Worm (Caenorhabditis elegans) whole organism, late embryonic: ENCODE results near the gene Y43F8B.12.
A peak's percentile ranks its signal among the peaks of the same experiment; 100 is the strongest.

Source experiments
- C08G9.2 ChIP-seq: sonication (generic microtip); optimal IDR thresholded peaks from 2 replicates; lab custom pipeline; 2016; ENCODE audit warnings: mild to moderate bottlenecking, missing genetic modification characterization, moderate library complexity, missing compliant biosample characterization
- C38D4.7 ChIP-seq: fragments of 200-800 bp; sonication (Bioruptor generic); optimal IDR thresholded peaks from 2 replicates; lab custom pipeline; 2018; ENCODE audit warnings: mild to moderate bottlenecking, missing genetic modification characterization, moderate library complexity, missing compliant biosample characterization
- F13H6.1 ChIP-seq: sonication (generic microtip); optimal IDR thresholded peaks from 2 replicates; lab custom pipeline; 2016; ENCODE audit warnings: missing genetic modification characterization, missing compliant biosample characterization
- Y22D7AL.16 ChIP-seq: sonication (generic microtip); optimal IDR thresholded peaks from 2 replicates; lab custom pipeline; 2016; ENCODE audit warnings: missing genetic modification characterization, missing compliant biosample characterization
- ahr-1 ChIP-seq: sonication (generic microtip); optimal IDR thresholded peaks from 2 replicates; lab custom pipeline; 2016; ENCODE audit warnings: missing genetic modification characterization, missing compliant biosample characterization
- ama-1 ChIP-seq: fragments of 150-350 bp; optimal IDR thresholded peaks from 2 replicates; lab custom pipeline; 2014
- ceh-14 ChIP-seq: sonication (generic microtip); optimal IDR thresholded peaks from 2 replicates; lab custom pipeline; 2016; ENCODE audit warnings: missing genotype, missing genetic modification characterization, missing compliant biosample characterization
- ceh-18 ChIP-seq: sonication (generic microtip); optimal IDR thresholded peaks from 2 replicates; lab custom pipeline; 2016; ENCODE audit warnings: missing genetic modification characterization, missing compliant biosample characterization
- ceh-2 ChIP-seq: sonication (generic microtip); optimal IDR thresholded peaks from 2 replicates; lab custom pipeline; 2016; ENCODE audit warnings: missing genotype, missing genetic modification characterization, missing compliant biosample characterization
- ceh-31 ChIP-seq: sonication (generic microtip); optimal IDR thresholded peaks from 2 replicates; lab custom pipeline; 2016; ENCODE audit warnings: missing genetic modification characterization, missing compliant biosample characterization
- ceh-34 ChIP-seq: sonication (generic microtip); optimal IDR thresholded peaks from 2 replicates; lab custom pipeline; 2016; ENCODE audit warnings: mild to moderate bottlenecking, missing genetic modification characterization, missing compliant biosample characterization
- ceh-48 ChIP-seq: sonication (generic microtip); optimal IDR thresholded peaks from 2 replicates; lab custom pipeline; 2016; ENCODE audit warnings: missing genetic modification characterization, inconsistent platforms, missing compliant biosample characterization
- ceh-6 ChIP-seq: fragments of 200-800 bp; sonication (Bioruptor generic); optimal IDR thresholded peaks from 2 replicates; lab custom pipeline; 2018; ENCODE audit warnings: mild to moderate bottlenecking, missing genetic modification characterization, missing compliant biosample characterization
- ceh-9 ChIP-seq: sonication (generic microtip); optimal IDR thresholded peaks from 2 replicates; lab custom pipeline; 2016; ENCODE audit warnings: mild to moderate bottlenecking, missing genetic modification characterization, inconsistent platforms, missing compliant biosample characterization
- dmd-4 ChIP-seq: sonication (generic microtip); optimal IDR thresholded peaks from 2 replicates; lab custom pipeline; 2016; ENCODE audit warnings: borderline replicate concordance, missing genetic modification characterization, missing compliant biosample characterization
- dve-1 ChIP-seq: sonication (generic microtip); optimal IDR thresholded peaks from 2 replicates; lab custom pipeline; 2017; ENCODE audit warnings: antibody characterized with exemption, mild to moderate bottlenecking, missing genetic modification characterization, missing compliant biosample characterization
- elt-2 ChIP-seq: sonication (generic microtip); optimal IDR thresholded peaks from 2 replicates; lab custom pipeline; 2016; ENCODE audit warnings: missing genetic modification reagents, missing genetic modification characterization, missing compliant biosample characterization
- ets-4 ChIP-seq: sonication (generic microtip); optimal IDR thresholded peaks from 2 replicates; lab custom pipeline; 2016; ENCODE audit warnings: missing genetic modification characterization, missing compliant biosample characterization
- eyg-1 ChIP-seq: sonication (generic microtip); optimal IDR thresholded peaks from 2 replicates; lab custom pipeline; 2016; ENCODE audit warnings: missing genotype, missing genetic modification characterization, missing compliant biosample characterization
- gmeb-2 ChIP-seq: sonication (generic microtip); optimal IDR thresholded peaks from 2 replicates; lab custom pipeline; 2016; ENCODE audit warnings: missing genetic modification characterization, inconsistent platforms, missing compliant biosample characterization
- hlh-13 ChIP-seq: fragments of 200-800 bp; sonication (Bioruptor generic); optimal IDR thresholded peaks from 2 replicates; lab custom pipeline; 2018; ENCODE audit warnings: mild to moderate bottlenecking, missing genetic modification characterization, missing compliant biosample characterization
- hlh-15 ChIP-seq: sonication (generic microtip); optimal IDR thresholded peaks from 2 replicates; lab custom pipeline; 2016; ENCODE audit warnings: missing genetic modification characterization, missing compliant biosample characterization
- hlh-6 ChIP-seq: sonication (generic microtip); optimal IDR thresholded peaks from 2 replicates; lab custom pipeline; 2016; ENCODE audit warnings: missing genotype, missing genetic modification characterization, missing compliant biosample characterization
- hlh-8 ChIP-seq: sonication (generic microtip); optimal IDR thresholded peaks from 2 replicates; lab custom pipeline; 2016; ENCODE audit warnings: missing genotype, missing genetic modification characterization, missing compliant biosample characterization
- lim-6 ChIP-seq: sonication (generic microtip); optimal IDR thresholded peaks from 2 replicates; lab custom pipeline; 2016; ENCODE audit warnings: missing genetic modification characterization, missing compliant biosample characterization
- madf-2 ChIP-seq: sonication (generic microtip); optimal IDR thresholded peaks from 2 replicates; lab custom pipeline; 2017; ENCODE audit warnings: missing genetic modification characterization, missing compliant biosample characterization
- mec-3 ChIP-seq: sonication (generic microtip); optimal IDR thresholded peaks from 2 replicates; lab custom pipeline; 2016; ENCODE audit warnings: borderline replicate concordance, missing genetic modification characterization, missing compliant biosample characterization
- nhr-11 ChIP-seq: fragments of 150-350 bp; optimal IDR thresholded peaks from 2 replicates; lab custom pipeline; 2014; ENCODE audit warnings: missing biosample characterization, missing genetic modification characterization
- npax-4 ChIP-seq: sonication (generic microtip); optimal IDR thresholded peaks from 2 replicates; lab custom pipeline; 2016; ENCODE audit warnings: missing genetic modification characterization, missing compliant biosample characterization
- odd-2 ChIP-seq: sonication (generic microtip); optimal IDR thresholded peaks from 2 replicates; lab custom pipeline; 2017; ENCODE audit warnings: antibody characterized with exemption, mild to moderate bottlenecking, missing genetic modification characterization, missing compliant biosample characterization
- pat-9 ChIP-seq: fragments of 200-800 bp; sonication (Bioruptor generic); optimal IDR thresholded peaks from 2 replicates; lab custom pipeline; 2018; ENCODE audit warnings: mild to moderate bottlenecking, missing genetic modification characterization, moderate library complexity, missing compliant biosample characterization
- pha-4 ChIP-seq: fragments of 150-350 bp; optimal IDR thresholded peaks from 2 replicates; lab custom pipeline; 2018; ENCODE audit warnings: missing biosample characterization, missing genetic modification reagents, missing genetic modification characterization
- pqm-1 ChIP-seq: sonication (generic microtip); optimal IDR thresholded peaks from 2 replicates; lab custom pipeline; 2016; ENCODE audit warnings: missing genetic modification characterization, missing compliant biosample characterization
- sox-4 ChIP-seq: sonication (generic microtip); optimal IDR thresholded peaks from 2 replicates; lab custom pipeline; 2017; ENCODE audit warnings: mild to moderate bottlenecking, missing genetic modification characterization, inconsistent platforms, missing compliant biosample characterization
- syd-9 ChIP-seq: sonication (generic microtip); optimal IDR thresholded peaks from 2 replicates; lab custom pipeline; 2016; ENCODE audit warnings: mild to moderate bottlenecking, missing genetic modification characterization, moderate library complexity, missing compliant biosample characterization
- tbx-7 ChIP-seq: sonication (generic microtip); optimal IDR thresholded peaks from 2 replicates; lab custom pipeline; 2016; ENCODE audit warnings: missing genotype, missing genetic modification characterization, missing compliant biosample characterization
- unc-3 ChIP-seq, 2 experiments: fragments of 200-800 bp in 1 of 2; sonication (Bioruptor generic) in 1 of 2; sonication (generic microtip) in 1 of 2; conservative IDR thresholded peaks in 1 of 2; optimal IDR thresholded peaks in 1 of 2; 2 replicates each; pipeline versions ENCODE4 v1.3.6 to Lab custom; 2016 to 2022; ENCODE audit warnings: missing compliant biosample characterization in 2 of 2, missing genetic modification characterization in 2 of 2, missing genetic modification reagents in 1 of 2
- unc-86 ChIP-seq: sonication (generic microtip); optimal IDR thresholded peaks from 2 replicates; lab custom pipeline; 2016; ENCODE audit warnings: missing genetic modification characterization, missing compliant biosample characterization
- zip-5 ChIP-seq: sonication (generic microtip); optimal IDR thresholded peaks from 2 replicates; lab custom pipeline; 2016; ENCODE audit warnings: missing genetic modification characterization, missing compliant biosample characterization
- ztf-16 ChIP-seq: sonication (generic microtip); optimal IDR thresholded peaks from 2 replicates; lab custom pipeline; 2017; ENCODE audit warnings: missing genetic modification characterization, missing compliant biosample characterization

The Y43F8B.12 gene

ce11 chrV:19443599-19443998 lies 24.6 kb upstream of the Y43F8B.12 start:
- TF ChIP-seq ceh-18 (tag; lab: Kevin White, UChicago) = no peak
- TF ChIP-seq hlh-15 = no peak
- no peak for TF ChIP-seq pqm-1 (tag; lab: Kevin White, UChicago)
- no peak for TF ChIP-seq unc-86 (tag; lab: Kevin White, UChicago)
- no peak for TF ChIP-seq C38D4.7 (GFP tag; lab: Kevin White, UChicago)
- TF ChIP-seq ceh-9 (tag; lab: Kevin White, UChicago) = no peak
- TF ChIP-seq F13H6.1 (tag; lab: Kevin White, UChicago) = no peak
- no peak for TF ChIP-seq ceh-2
- TF ChIP-seq dve-1 (tag; lab: Kevin White, UChicago) = no peak
- no peak for TF ChIP-seq pha-4 (tag; lab: Kevin White, UChicago)
- no peak for TF ChIP-seq dmd-4
- no peak for TF ChIP-seq ceh-31 (tag; lab: Kevin White, UChicago)
- TF ChIP-seq tbx-7 (tag; lab: Kevin White, UChicago) = no peak
- TF ChIP-seq elt-2 (tag; lab: Kevin White, UChicago) = no peak
- no peak for TF ChIP-seq Y22D7AL.16
- no peak for TF ChIP-seq hlh-8 (tag; lab: Kevin White, UChicago)

ce11 chrV:19445442-19445841 lies 22.7 kb upstream of the Y43F8B.12 start, which contains the start of gene M04C3.1:
Gene M04C3.1 (minus strand): TSS chrV:19445605.
- TF ChIP-seq pha-4 (tag; lab: Kevin White, UChicago) (no peak), ets-4 (no peak), ceh-9 (tag; lab: Kevin White, UChicago) (no peak), nhr-11 (tag; lab: Kevin White, UChicago) (no peak), odd-2 (tag; lab: Kevin White, UChicago) (no peak), ceh-14 (no peak), unc-86 (tag; lab: Kevin White, UChicago) (no peak), pat-9 (no peak), ceh-48 (tag; lab: Kevin White, UChicago) (no peak), lim-6 (no peak), C08G9.2 (no peak), hlh-13 (GFP tag; lab: Kevin White, UChicago) (no peak), eyg-1 (no peak), madf-2 (tag; lab: Kevin White, UChicago) (no peak), ceh-18 (tag; lab: Kevin White, UChicago) (no peak), syd-9 (tag; lab: Kevin White, UChicago) (no peak), ceh-6 (GFP tag; lab: Kevin White, UChicago) (no peak)

- TF ChIP-seq sox-4 (tag; lab: Kevin White, UChicago) (no peak), C08G9.2 (no peak), syd-9 (tag; lab: Kevin White, UChicago) (no peak), zip-5 (tag; lab: Kevin White, UChicago) (no peak), mec-3 (tag; lab: Kevin White, UChicago) (no peak), ahr-1 (tag; lab: Kevin White, UChicago) (no peak), ztf-16 (tag; lab: Kevin White, UChicago) (no peak), npax-4 (tag; lab: Kevin White, UChicago) (no peak), hlh-6 (tag; lab: Kevin White, UChicago) (no peak), ceh-34 (tag; lab: Kevin White, UChicago) (no peak), gmeb-2 (no peak), ama-1 (lab: Kevin White, UChicago) (no peak)
- TF ChIP-seq, all 69 proteins: peak for 0
Observed at ce11 chrV:19448805-19449204, 19.4 kb upstream of the Y43F8B.12 start, which contains the start of gene M04C3.2. Gene M04C3.2 (minus strand): TSS chrV:19448905.

- TF ChIP-seq unc-3 (GFP tag; conservative IDR thresholded peaks at IDR 0.05; lab: Robert Waterston, UW) (no peak), unc-3 (tag; optimal IDR thresholded peaks at IDR 0.05; lab: Kevin White, UChicago) (no peak), elt-2 (tag; lab: Kevin White, UChicago) (peak; percentile 8)
Observed at ce11 chrV:19449544-19449943, 18.6 kb upstream of the Y43F8B.12 start, which contains the start of gene M04C3.5. Gene M04C3.5 (plus strand): TSS chrV:19449733.
